1 fruit fly cellular context compared by ENCODE assay signal in genomic region chr3R:19023862-19024261, dm6.
TF ChIP-seq lines count a peak whose summit lies in the region.

Gene CG6005, minus strand, starts transcription at chr3R:19024030.
Gene CG14286, plus strand, starts transcription at chr3R:19024092.

TF ChIP-seq in whole organism, embryonic, 481 proteins besides CTCF, POLR2A, EP300 and RAD21 (continued from another document and continues in another):
- no peak for TF ChIP-seq pros (GFP tag; optimal IDR thresholded peaks at IDR 0.05; lab: Kevin White, UChicago)
- peak in 1 of 3 experiments; percentile 2 for TF ChIP-seq lola (GFP tag; optimal IDR thresholded peaks at IDR 0.05; lab: Kevin White, UChicago)
- peak; percentile 58; the same call in 1 of the 3 replicates for TF ChIP-seq H15 (GFP tag; IDR thresholded peaks at IDR 0.05; lab: Robert Waterston, UW)
- TF ChIP-seq CG14710 (tag; optimal IDR thresholded peaks at IDR 0.05; lab: Kevin White, UChicago): peak; percentile 37
- peak; percentile 52 for TF ChIP-seq grau (tag; optimal IDR thresholded peaks at IDR 0.05; lab: Kevin White, UChicago)
- TF ChIP-seq chif (GFP tag; optimal IDR thresholded peaks at IDR 0.05; lab: Kevin White, UChicago): peak; percentile 48 to 50
- TF ChIP-seq CG11085 (GFP tag; IDR thresholded peaks at IDR 0.05; lab: Robert Waterston, UW): peak; percentile 67; the same call in 1 of the 2 replicates
- TF ChIP-seq crp (GFP tag; optimal IDR thresholded peaks at IDR 0.05; lab: Kevin White, UChicago): peak; percentile 74 to 97
- TF ChIP-seq CG4328 (GFP tag; optimal IDR thresholded peaks at IDR 0.05; lab: Kevin White, UChicago): no peak
- TF ChIP-seq pum (GFP tag; optimal IDR thresholded peaks at IDR 0.05; lab: Kevin White, UChicago): peak; percentile 55
- TF ChIP-seq Dad (GFP tag; optimal IDR thresholded peaks at IDR 0.05; lab: Kevin White, UChicago): peak; percentile 64
- no peak for TF ChIP-seq Oli (tag; optimal IDR thresholded peaks at IDR 0.05; lab: Kevin White, UChicago)
- peak; percentile 76 for TF ChIP-seq CG16813 (GFP tag; IDR thresholded peaks at IDR 0.05; lab: Robert Waterston, UW; ENCODE audit: partially characterized antibody)
- peak; percentile 51 for TF ChIP-seq CG32772 (GFP tag; IDR thresholded peaks at IDR 0.05; lab: Robert Waterston, UW)
- no peak for TF ChIP-seq CG11560 (tag; IDR thresholded peaks at IDR 0.05; lab: Robert Waterston, UW)
- no peak for TF ChIP-seq br (optimal IDR thresholded peaks at IDR 0.05; lab: Kevin White, UChicago)
- peak; percentile 31 for TF ChIP-seq disco-r (GFP tag; optimal IDR thresholded peaks at IDR 0.05; lab: Kevin White, UChicago)
- TF ChIP-seq vnd (GFP tag; IDR thresholded peaks at IDR 0.05; lab: Robert Waterston, UW; ENCODE audit: partially characterized antibody): peak; percentile 79
- TF ChIP-seq esg (GFP tag; conservative IDR thresholded peaks at IDR 0.05; lab: Robert Waterston, UW): no peak; the same call in 1 of the 2 replicates
- peak; percentile 70 for TF ChIP-seq sisA (GFP tag; IDR thresholded peaks at IDR 0.05; lab: Robert Waterston, UW)
- TF ChIP-seq CG18262 (tag; optimal IDR thresholded peaks at IDR 0.05; lab: Kevin White, UChicago): peak; percentile 14
- TF ChIP-seq knrl (GFP tag; IDR thresholded peaks at IDR 0.05; lab: Robert Waterston, UW; ENCODE audit: partially characterized antibody): peak; percentile 84
- TF ChIP-seq CG2712 (tag; optimal IDR thresholded peaks at IDR 0.05; lab: Kevin White, UChicago): peak; percentile 22
- TF ChIP-seq CG1024 (GFP tag; IDR thresholded peaks at IDR 0.05; lab: Robert Waterston, UW): peak; percentile 28; the same call in 1 of the 2 replicates
- TF ChIP-seq tin (GFP tag; optimal IDR thresholded peaks at IDR 0.05; lab: Kevin White, UChicago): peak; percentile 36
- TF ChIP-seq sr (GFP tag; IDR thresholded peaks at IDR 0.05; lab: Robert Waterston, UW): 0 out of 3 replicates have a peak, but pooled peaks have one; percentile 18
- TF ChIP-seq ara (GFP tag; IDR thresholded peaks at IDR 0.05; lab: Robert Waterston, UW): 0 out of 2 replicates have a peak, but pooled peaks have one; percentile 34
- no peak for TF ChIP-seq Hey (tag; optimal IDR thresholded peaks at IDR 0.05; lab: Kevin White, UChicago)
- TF ChIP-seq stc (GFP tag; IDR thresholded peaks at IDR 0.05; lab: Robert Waterston, UW): 0 out of 2 replicates have a peak, but pooled peaks have one; percentile 32
- TF ChIP-seq CG17361 (GFP tag; IDR thresholded peaks at IDR 0.05; lab: Robert Waterston, UW): no peak
- peak; percentile 78 for TF ChIP-seq MESR4 (GFP tag; optimal IDR thresholded peaks at IDR 0.05; lab: Kevin White, UChicago)
- TF ChIP-seq ssp (GFP tag; IDR thresholded peaks at IDR 0.05; lab: Robert Waterston, UW): peak; percentile 45
- TF ChIP-seq lov (optimal IDR thresholded peaks at IDR 0.05; lab: Kevin White, UChicago): no peak
- 0 out of 3 replicates have a peak, but pooled peaks have one; percentile 26 for TF ChIP-seq lov (GFP tag; IDR thresholded peaks at IDR 0.05; lab: Robert Waterston, UW)
- peak; percentile 50 for TF ChIP-seq Ets97D (GFP tag; optimal IDR thresholded peaks at IDR 0.05; lab: Kevin White, UChicago)
- TF ChIP-seq CG17612 (GFP tag; IDR thresholded peaks at IDR 0.05; lab: Robert Waterston, UW): peak; percentile 21; the same call in 1 of the 2 replicates
- TF ChIP-seq CG12104 (GFP tag; optimal IDR thresholded peaks at IDR 0.05; lab: Kevin White, UChicago): no peak
- TF ChIP-seq dmrt11E (tag; optimal IDR thresholded peaks at IDR 0.05; lab: Kevin White, UChicago): no peak
- TF ChIP-seq CHES-1-like (GFP tag; optimal IDR thresholded peaks at IDR 0.05; lab: Kevin White, UChicago): peak; percentile 81
- 0 out of 2 replicates have a peak, but pooled peaks have one; percentile 6 for TF ChIP-seq ap (GFP tag; IDR thresholded peaks at IDR 0.05; lab: Robert Waterston, UW)
- peak; percentile 52 for TF ChIP-seq CG15514 (GFP tag; optimal IDR thresholded peaks at IDR 0.05; lab: Kevin White, UChicago)
- 0 out of 2 replicates have a peak, but pooled peaks have one; percentile 8 for TF ChIP-seq CG43689 (GFP tag; IDR thresholded peaks at IDR 0.05; lab: Robert Waterston, UW)
- TF ChIP-seq lbe (GFP tag; optimal IDR thresholded peaks at IDR 0.05; lab: Kevin White, UChicago): no peak
- TF ChIP-seq CG34224 (GFP tag; IDR thresholded peaks at IDR 0.05; lab: Robert Waterston, UW; ENCODE audit: partially characterized antibody): peak; percentile 82
- TF ChIP-seq Hmr (GFP tag; optimal IDR thresholded peaks at IDR 0.05; lab: Kevin White, UChicago): peak; percentile 44
- TF ChIP-seq Pdp1 (GFP tag; optimal IDR thresholded peaks at IDR 0.05; lab: Kevin White, UChicago): peak; percentile 32 to 66
- peak; percentile 88 for TF ChIP-seq CG3847 (GFP tag; IDR thresholded peaks at IDR 0.05; lab: Robert Waterston, UW)
- TF ChIP-seq vvl (GFP tag; IDR thresholded peaks at IDR 0.05; lab: Robert Waterston, UW): peak; percentile 78
- peak; percentile 26 for TF ChIP-seq CG17829 (tag; optimal IDR thresholded peaks at IDR 0.05; lab: Kevin White, UChicago)
- peak; percentile 69 for TF ChIP-seq gro (GFP tag; optimal IDR thresholded peaks at IDR 0.05; lab: Kevin White, UChicago)
- no peak for TF ChIP-seq Meics (GFP tag; optimal IDR thresholded peaks at IDR 0.05; lab: Kevin White, UChicago)
- no peak for TF ChIP-seq Ssrp (tag; optimal IDR thresholded peaks at IDR 0.05; lab: Kevin White, UChicago)
- peak; percentile 23 for TF ChIP-seq CG10267 (tag; optimal IDR thresholded peaks at IDR 0.05; lab: Kevin White, UChicago)
- TF ChIP-seq bbx (GFP tag; IDR thresholded peaks at IDR 0.05; lab: Robert Waterston, UW; ENCODE audit: partially characterized antibody): peak; percentile 80
- TF ChIP-seq Abd-B (GFP tag; optimal IDR thresholded peaks at IDR 0.05; lab: Kevin White, UChicago): no peak
- TF ChIP-seq CG12155 (GFP tag; optimal IDR thresholded peaks at IDR 0.05; lab: Kevin White, UChicago): peak; percentile 74
- TF ChIP-seq CG17385 (GFP tag; optimal IDR thresholded peaks at IDR 0.05; lab: Kevin White, UChicago): peak; percentile 98
- no peak for TF ChIP-seq gcm (GFP tag; optimal IDR thresholded peaks at IDR 0.05; lab: Kevin White, UChicago)
- peak; percentile 58; the same call in 1 of the 2 replicates for TF ChIP-seq CG14441 (GFP tag; IDR thresholded peaks at IDR 0.05; lab: Robert Waterston, UW)
- TF ChIP-seq CG15696 (tag; optimal IDR thresholded peaks at IDR 0.05; lab: Kevin White, UChicago): no peak
- TF ChIP-seq Trl (optimal IDR thresholded peaks at IDR 0.05; lab: Kevin White, UChicago): no peak
- TF ChIP-seq Trl (GFP tag; optimal IDR thresholded peaks at IDR 0.05; lab: Kevin White, UChicago): peak; percentile 64
- peak; percentile 84 for TF ChIP-seq ato (GFP tag; IDR thresholded peaks at IDR 0.05; lab: Robert Waterston, UW; ENCODE audit: partially characterized antibody)
- TF ChIP-seq CG9609 (GFP tag; optimal IDR thresholded peaks at IDR 0.05; lab: Kevin White, UChicago): peak; percentile 61
- TF ChIP-seq sqz (GFP tag; optimal IDR thresholded peaks at IDR 0.05; lab: Kevin White, UChicago): no peak
- TF ChIP-seq CG9215 (GFP tag; IDR thresholded peaks at IDR 0.05; lab: Robert Waterston, UW): peak; percentile 67
- TF ChIP-seq tio (GFP tag; optimal IDR thresholded peaks at IDR 0.05; lab: Kevin White, UChicago): no peak
- 0 out of 3 replicates have a peak, but pooled peaks have one; percentile 25 for TF ChIP-seq CG2889 (GFP tag; IDR thresholded peaks at IDR 0.05; lab: Robert Waterston, UW)
- TF ChIP-seq Chrac-16 (GFP tag; optimal IDR thresholded peaks at IDR 0.05; lab: Kevin White, UChicago): peak; percentile 67
- TF ChIP-seq Nf-YA (GFP tag; IDR thresholded peaks at IDR 0.05; lab: Robert Waterston, UW): peak; percentile 45; the same call in 1 of the 2 replicates
- peak; percentile 34 for TF ChIP-seq CoRest (tag; optimal IDR thresholded peaks at IDR 0.05; lab: Kevin White, UChicago)
- TF ChIP-seq CG1233 (GFP tag; optimal IDR thresholded peaks at IDR 0.05; lab: Kevin White, UChicago): no peak
- peak; percentile 17 for TF ChIP-seq CG34376 (GFP tag; optimal IDR thresholded peaks at IDR 0.05; lab: Kevin White, UChicago)
- 0 out of 2 replicates have a peak, but pooled peaks have one; percentile 6 for TF ChIP-seq wdn (GFP tag; IDR thresholded peaks at IDR 0.05; lab: Robert Waterston, UW)
- TF ChIP-seq D (optimal IDR thresholded peaks at IDR 0.05; lab: Kevin White, UChicago): no peak
- no peak for TF ChIP-seq D (GFP tag; optimal IDR thresholded peaks at IDR 0.05; lab: Kevin White, UChicago)
- peak; percentile 46 for TF ChIP-seq stwl (tag; optimal IDR thresholded peaks at IDR 0.05; lab: Kevin White, UChicago)
- TF ChIP-seq insv (GFP tag; optimal IDR thresholded peaks at IDR 0.05; lab: Kevin White, UChicago): no peak
- no peak for TF ChIP-seq CG10321 (GFP tag; IDR thresholded peaks at IDR 0.05; lab: Robert Waterston, UW)
- peak; percentile 89 for TF ChIP-seq CG34422 (GFP tag; IDR thresholded peaks at IDR 0.05; lab: Robert Waterston, UW)
- TF ChIP-seq CG2129 (GFP tag; IDR thresholded peaks at IDR 0.05; lab: Robert Waterston, UW; ENCODE audit: partially characterized antibody): peak; percentile 42; the same call in 1 of the 2 replicates
- TF ChIP-seq Aef1 (GFP tag; IDR thresholded peaks at IDR 0.05; lab: Robert Waterston, UW): peak; percentile 65
- no peak for TF ChIP-seq CG5953 (GFP tag; IDR thresholded peaks at IDR 0.05; lab: Robert Waterston, UW)
- TF ChIP-seq ttk (GFP tag; IDR thresholded peaks at IDR 0.05; lab: Robert Waterston, UW): peak; percentile 73
- TF ChIP-seq mld (GFP tag; IDR thresholded peaks at IDR 0.05; lab: Robert Waterston, UW; ENCODE audit: partially characterized antibody): peak; percentile 53; the same call in 1 of the 3 replicates
- TF ChIP-seq Ada2b (GFP tag; IDR thresholded peaks at IDR 0.05; lab: Robert Waterston, UW): 0 out of 2 replicates have a peak, but pooled peaks have one; percentile 13
- peak; percentile 62; the same call in 1 of the 2 replicates for TF ChIP-seq CG11247 (GFP tag; IDR thresholded peaks at IDR 0.05; lab: Robert Waterston, UW)
- peak; percentile 94 for TF ChIP-seq slbo (GFP tag; IDR thresholded peaks at IDR 0.05; lab: Robert Waterston, UW)
- peak; percentile 46 for TF ChIP-seq CG9817 (tag; optimal IDR thresholded peaks at IDR 0.05; lab: Kevin White, UChicago)
- TF ChIP-seq CG15269 (tag; optimal IDR thresholded peaks at IDR 0.05; lab: Kevin White, UChicago): peak; percentile 48
- peak; percentile 19 to 72 for TF ChIP-seq Hr51 (GFP tag; optimal IDR thresholded peaks at IDR 0.05; lab: Kevin White, UChicago)
- TF ChIP-seq CG10366 (GFP tag; IDR thresholded peaks at IDR 0.05; lab: Robert Waterston, UW): peak; percentile 75
- peak; percentile 52 for TF ChIP-seq Drgx (GFP tag; IDR thresholded peaks at IDR 0.05; lab: Robert Waterston, UW)
- TF ChIP-seq ci (GFP tag; IDR thresholded peaks at IDR 0.05; lab: Robert Waterston, UW): peak; percentile 87
- no peak for TF ChIP-seq CG4820 (GFP tag; optimal IDR thresholded peaks at IDR 0.05; lab: Kevin White, UChicago)
- peak; percentile 86 for TF ChIP-seq BEAF-32 (GFP tag; optimal IDR thresholded peaks at IDR 0.05; lab: Kevin White, UChicago)
- TF ChIP-seq CG12071 (GFP tag; optimal IDR thresholded peaks at IDR 0.05; lab: Kevin White, UChicago): no peak
- 0 out of 2 replicates have a peak, but pooled peaks have one; percentile 42 for TF ChIP-seq rib (GFP tag; IDR thresholded peaks at IDR 0.05; lab: Robert Waterston, UW)
- no peak for TF ChIP-seq Usf (GFP tag; optimal IDR thresholded peaks at IDR 0.05; lab: Kevin White, UChicago)
- no peak for TF ChIP-seq CG14965 (GFP tag; optimal IDR thresholded peaks at IDR 0.05; lab: Kevin White, UChicago; ENCODE audit: borderline replicate concordance)
- peak; percentile 82 for TF ChIP-seq ftz-f1 (GFP tag; optimal IDR thresholded peaks at IDR 0.05; lab: Kevin White, UChicago)
- TF ChIP-seq wek (GFP tag; optimal IDR thresholded peaks at IDR 0.05; lab: Kevin White, UChicago): no peak
- peak; percentile 75 for TF ChIP-seq CG13624 (GFP tag; optimal IDR thresholded peaks at IDR 0.05; lab: Kevin White, UChicago)
- TF ChIP-seq toy (GFP tag; IDR thresholded peaks at IDR 0.05; lab: Robert Waterston, UW): 0 out of 2 replicates have a peak, but pooled peaks have one; percentile 8
- TF ChIP-seq Ptx1 (GFP tag; IDR thresholded peaks at IDR 0.05; lab: Robert Waterston, UW): peak; percentile 66
- TF ChIP-seq CG10565 (GFP tag; optimal IDR thresholded peaks at IDR 0.05; lab: Kevin White, UChicago): no peak
- peak; percentile 36 for TF ChIP-seq CG3163 (GFP tag; optimal IDR thresholded peaks at IDR 0.05; lab: Kevin White, UChicago)
- TF ChIP-seq gt (GFP tag; IDR thresholded peaks at IDR 0.05; lab: Robert Waterston, UW): no peak
- peak; percentile 69 for TF ChIP-seq NfI (GFP tag; optimal IDR thresholded peaks at IDR 0.05; lab: Kevin White, UChicago)
- peak; percentile 63; the same call in 2 of the 3 replicates for TF ChIP-seq Optix (GFP tag; IDR thresholded peaks at IDR 0.05; lab: Robert Waterston, UW)
- no peak for TF ChIP-seq CG11398 (GFP tag; optimal IDR thresholded peaks at IDR 0.05; lab: Kevin White, UChicago)
- TF ChIP-seq Kr (GFP tag; optimal IDR thresholded peaks at IDR 0.05; lab: Kevin White, UChicago): no peak
- peak; percentile 69 for TF ChIP-seq CG12769 (tag; optimal IDR thresholded peaks at IDR 0.05; lab: Kevin White, UChicago)
- peak; percentile 30 for TF ChIP-seq Ets65A (GFP tag; lab: Kevin White, UChicago)
- TF ChIP-seq CG4404 (GFP tag; IDR thresholded peaks at IDR 0.05; lab: Robert Waterston, UW): 0 out of 2 replicates have a peak, but pooled peaks have one; percentile 9
- TF ChIP-seq CG17186 (GFP tag; optimal IDR thresholded peaks at IDR 0.05; lab: Kevin White, UChicago): peak; percentile 29
- TF ChIP-seq CG9876 (GFP tag; optimal IDR thresholded peaks at IDR 0.05; lab: Kevin White, UChicago): peak; percentile 2
- peak; percentile 64; the same call in 2 of the 3 replicates for TF ChIP-seq CG6175 (GFP tag; IDR thresholded peaks at IDR 0.05; lab: Robert Waterston, UW)
- TF ChIP-seq row (GFP tag; IDR thresholded peaks at IDR 0.05; lab: Robert Waterston, UW): peak; percentile 53; the same call in 2 of the 3 replicates
- TF ChIP-seq Myb (GFP tag; optimal IDR thresholded peaks at IDR 0.05; lab: Kevin White, UChicago): peak; percentile 46
- peak; percentile 65 for TF ChIP-seq tna (GFP tag; IDR thresholded peaks at IDR 0.05; lab: Robert Waterston, UW; ENCODE audit: partially characterized antibody)
- TF ChIP-seq CG12942 (GFP tag; optimal IDR thresholded peaks at IDR 0.05; lab: Kevin White, UChicago): peak; percentile 66
- no peak for TF ChIP-seq Hmx (GFP tag; optimal IDR thresholded peaks at IDR 0.05; lab: Kevin White, UChicago)
- no peak for TF ChIP-seq CG2199 (GFP tag; IDR thresholded peaks at IDR 0.05; lab: Robert Waterston, UW)
- no peak for TF ChIP-seq dmrt99B (tag; optimal IDR thresholded peaks at IDR 0.05; lab: Kevin White, UChicago)
- no peak for TF ChIP-seq eve (GFP tag; optimal IDR thresholded peaks at IDR 0.05; lab: Kevin White, UChicago)
